Worm (Caenorhabditis elegans) whole organism, L4 larva: ENCODE data around the gene cnnm-5.
"Not testable (repeated sequence)": the region's sequence is repeated elsewhere in the genome, so short reads cannot be mapped to it uniquely, and the experiment has no call there.

ENCODE experiments used
- D1046.2 ChIP-seq: fragments of 200-800 bp; sonication (Bioruptor generic); IDR thresholded peaks from 2 replicates; pipeline ENCODE4 v1.3.6; 2022; ENCODE audit warnings: missing genetic modification characterization, missing compliant biosample characterization
- T20F7.1 ChIP-seq: fragments of 200-800 bp; sonication (Bioruptor generic); optimal IDR thresholded peaks from 2 replicates; lab custom pipeline; 2018; ENCODE audit warnings: mild to moderate bottlenecking, missing genetic modification characterization, missing compliant biosample characterization
- T26A8.4 ChIP-seq: fragments of 200-800 bp; sonication (Bioruptor generic); IDR thresholded peaks from 2 replicates; pipeline ENCODE4 v1.3.6; 2022; ENCODE audit warnings: missing genetic modification characterization, missing compliant biosample characterization
- Y105C5A.15 ChIP-seq: fragments of 200-800 bp; sonication (Bioruptor generic); IDR thresholded peaks from 2 replicates; pipeline ENCODE4 v1.3.6; 2022; ENCODE audit warnings: missing genetic modification characterization, missing compliant biosample characterization
- Y48G9A.11 ChIP-seq: fragments of 200-800 bp; sonication (Bioruptor generic); IDR thresholded peaks from 2 replicates; pipeline ENCODE4 v1.3.6; 2022; ENCODE audit warnings: missing genetic modification reagents, missing genetic modification characterization, missing compliant biosample characterization
- Y75B8A.6 ChIP-seq: fragments of 200-800 bp; sonication (Bioruptor generic); IDR thresholded peaks from 2 replicates; pipeline ENCODE4 v1.3.6; 2022; ENCODE audit warnings: missing genetic modification reagents, missing genetic modification characterization, missing compliant biosample characterization
- ZK337.2 ChIP-seq: fragments of 200-800 bp; sonication (Bioruptor generic); IDR thresholded peaks from 2 replicates; pipeline ENCODE4 v1.3.6; 2022; ENCODE audit warnings: missing genetic modification reagents, missing genetic modification characterization, missing compliant biosample characterization
- arid-1 ChIP-seq: fragments of 200-800 bp; sonication (Bioruptor generic); conservative IDR thresholded peaks from 2 replicates; pipeline ENCODE4 v1.3.6; 2022; ENCODE audit warnings: missing genetic modification reagents, missing genetic modification characterization, missing compliant biosample characterization
- ceh-20 ChIP-seq: fragments of 200-800 bp; sonication (Bioruptor generic); IDR thresholded peaks from 2 replicates; pipeline ENCODE4 v1.3.6; 2022; ENCODE audit warnings: missing genetic modification reagents, missing genetic modification characterization, missing compliant biosample characterization
- ceh-44 ChIP-seq: fragments of 200-800 bp; sonication (Bioruptor generic); IDR thresholded peaks from 2 replicates; pipeline ENCODE4 v1.3.6; 2022; ENCODE audit warnings: missing genetic modification reagents, missing genetic modification characterization, missing compliant biosample characterization
- ctbp-1 ChIP-seq: fragments of 200-800 bp; sonication (Bioruptor generic); IDR thresholded peaks from 2 replicates; pipeline ENCODE4 v1.3.6; 2022; ENCODE audit warnings: missing genetic modification reagents, missing genetic modification characterization, missing compliant biosample characterization
- dmd-6 ChIP-seq: fragments of 200-800 bp; sonication (Bioruptor generic); IDR thresholded peaks from 2 replicates; pipeline ENCODE4 v1.3.6; 2022; ENCODE audit warnings: missing genetic modification reagents, missing genetic modification characterization, missing compliant biosample characterization
- dmd-9 ChIP-seq: fragments of 200-800 bp; sonication (Bioruptor generic); IDR thresholded peaks from 2 replicates; pipeline ENCODE4 v1.3.6; 2022; ENCODE audit warnings: missing genetic modification reagents, missing genetic modification characterization, missing compliant biosample characterization
- dpl-1 ChIP-seq: fragments of 150-350 bp; optimal IDR thresholded peaks from 2 replicates; lab custom pipeline; 2014; ENCODE audit warnings: missing biosample characterization, missing genetic modification reagents, missing genetic modification characterization
- egl-43 ChIP-seq: fragments of 200-800 bp; sonication (Bioruptor generic); IDR thresholded peaks from 2 replicates; pipeline ENCODE4 v1.3.6; 2022; ENCODE audit warnings: missing genetic modification reagents, missing genetic modification characterization, missing compliant biosample characterization
- hif-1 ChIP-seq, 2 experiments: sonication (generic microtip); optimal IDR thresholded peaks; 2 replicates each; lab custom pipeline; 2016 to 2017; ENCODE audit warnings: missing compliant biosample characterization in 2 of 2, missing genetic modification characterization in 2 of 2, missing genetic modification reagents in 2 of 2, missing genotype in 2 of 2, mild to moderate bottlenecking in 1 of 2
- hlh-11 ChIP-seq: fragments of 200-800 bp; sonication (Bioruptor generic); optimal IDR thresholded peaks from 2 replicates; lab custom pipeline; 2018; ENCODE audit warnings: mild to moderate bottlenecking, missing genetic modification characterization, missing compliant biosample characterization
- hmg-1.1 ChIP-seq: fragments of 200-800 bp; sonication (Bioruptor generic); IDR thresholded peaks from 2 replicates; pipeline ENCODE4 v1.3.6; 2022; ENCODE audit warnings: missing genetic modification reagents, missing genetic modification characterization, missing compliant biosample characterization
- lin-1 ChIP-seq: fragments of 200-800 bp; sonication (Bioruptor generic); IDR thresholded peaks from 2 replicates; pipeline ENCODE4 v1.3.6; 2022; ENCODE audit warnings: missing genetic modification reagents, missing genetic modification characterization, missing compliant biosample characterization
- lin-29 ChIP-seq: fragments of 200-800 bp; sonication (Bioruptor generic); IDR thresholded peaks from 2 replicates; pipeline ENCODE4 v1.3.6; 2022; ENCODE audit warnings: missing genetic modification reagents, missing genetic modification characterization, missing compliant biosample characterization
- lin-38 ChIP-seq: fragments of 200-800 bp; sonication (Bioruptor generic); IDR thresholded peaks from 2 replicates; pipeline ENCODE4 v1.3.6; 2022; ENCODE audit warnings: missing genetic modification reagents, missing genetic modification characterization, missing compliant biosample characterization
- lsy-2 ChIP-seq, 2 experiments: fragments of 150-350 bp in 1 of 2; sonication (generic microtip) in 1 of 2; optimal IDR thresholded peaks; 2 replicates each; lab custom pipeline; 2014 to 2017; ENCODE audit warnings: missing biosample characterization in 2 of 2, missing genetic modification characterization in 2 of 2
- madf-9 ChIP-seq: fragments of 200-800 bp; sonication (Bioruptor generic); conservative IDR thresholded peaks from 2 replicates; pipeline ENCODE4 v1.3.6; 2022; ENCODE audit warnings: missing genetic modification reagents, missing genetic modification characterization, missing compliant biosample characterization
- mdt-29 ChIP-seq: fragments of 200-800 bp; sonication (Bioruptor generic); IDR thresholded peaks from 2 replicates; pipeline ENCODE4 v1.3.6; 2022; ENCODE audit warnings: missing genetic modification reagents, missing genetic modification characterization, missing compliant biosample characterization
- mes-2 ChIP-seq: sonication (generic microtip); optimal IDR thresholded peaks from 2 replicates; lab custom pipeline; 2016; ENCODE audit warnings: missing genotype, mild to moderate bottlenecking, missing genetic modification characterization, missing compliant biosample characterization; ENCODE audit not compliant: poor library complexity, severe bottlenecking
- mxl-2 ChIP-seq: fragments of 200-800 bp; sonication (Bioruptor generic); conservative IDR thresholded peaks from 2 replicates; pipeline ENCODE4 v1.3.6; 2022; ENCODE audit warnings: missing genetic modification reagents, missing genetic modification characterization, missing compliant biosample characterization
- nhr-42 ChIP-seq: fragments of 200-800 bp; sonication (Bioruptor generic); IDR thresholded peaks from 2 replicates; pipeline ENCODE4 v1.3.6; 2022; ENCODE audit warnings: missing genetic modification characterization, missing compliant biosample characterization
- pha-4 ChIP-seq, 2 experiments: fragments of 150-350 bp in 1 of 2; fragments of 200-800 bp in 1 of 2; sonication (Bioruptor generic) in 1 of 2; IDR thresholded peaks in 1 of 2; optimal IDR thresholded peaks in 1 of 2; 2 replicates each; pipeline versions ENCODE4 v1.3.6 to Lab custom; 2014 to 2022; ENCODE audit warnings: missing genetic modification characterization in 2 of 2, missing genetic modification reagents in 2 of 2, missing biosample characterization in 1 of 2, missing compliant biosample characterization in 1 of 2
- php-3 ChIP-seq: fragments of 200-800 bp; sonication (Bioruptor generic); IDR thresholded peaks from 2 replicates; pipeline ENCODE4 v1.3.6; 2022; ENCODE audit warnings: missing genetic modification reagents, missing genetic modification characterization, missing compliant biosample characterization
- rbr-2 ChIP-seq: sonication (generic microtip); optimal IDR thresholded peaks from 2 replicates; lab custom pipeline; 2016; ENCODE audit warnings: missing genotype, missing genetic modification characterization, missing compliant biosample characterization
- saeg-2 ChIP-seq: fragments of 200-800 bp; sonication (Bioruptor generic); IDR thresholded peaks from 2 replicates; pipeline ENCODE4 v1.3.6; 2022; ENCODE audit warnings: missing genetic modification reagents, missing genetic modification characterization, missing compliant biosample characterization
- set-16 ChIP-seq: fragments of 200-800 bp; sonication (Bioruptor generic); IDR thresholded peaks from 2 replicates; pipeline ENCODE4 v1.3.6; 2022; ENCODE audit warnings: missing genetic modification reagents, missing genetic modification characterization, missing compliant biosample characterization
- tag-97 ChIP-seq: fragments of 200-800 bp; sonication (Bioruptor generic); IDR thresholded peaks from 2 replicates; pipeline ENCODE4 v1.3.6; 2022; ENCODE audit warnings: missing genetic modification characterization, missing compliant biosample characterization
- tra-1 ChIP-seq: fragments of 200-800 bp; sonication (Bioruptor generic); IDR thresholded peaks from 2 replicates; pipeline ENCODE4 v1.3.6; 2022; ENCODE audit warnings: missing genetic modification reagents, missing genetic modification characterization, missing compliant biosample characterization
- vab-7 ChIP-seq: fragments of 200-800 bp; sonication (Bioruptor generic); IDR thresholded peaks from 2 replicates; pipeline ENCODE4 v1.3.6; 2022; ENCODE audit warnings: missing genetic modification reagents, missing genetic modification characterization, missing compliant biosample characterization
- zfp-3 ChIP-seq: fragments of 200-800 bp; sonication (Bioruptor generic); conservative IDR thresholded peaks from 2 replicates; pipeline ENCODE4 v1.3.6; 2022; ENCODE audit warnings: missing genetic modification reagents, missing genetic modification characterization, missing compliant biosample characterization

Gene cnnm-5

DNA sequence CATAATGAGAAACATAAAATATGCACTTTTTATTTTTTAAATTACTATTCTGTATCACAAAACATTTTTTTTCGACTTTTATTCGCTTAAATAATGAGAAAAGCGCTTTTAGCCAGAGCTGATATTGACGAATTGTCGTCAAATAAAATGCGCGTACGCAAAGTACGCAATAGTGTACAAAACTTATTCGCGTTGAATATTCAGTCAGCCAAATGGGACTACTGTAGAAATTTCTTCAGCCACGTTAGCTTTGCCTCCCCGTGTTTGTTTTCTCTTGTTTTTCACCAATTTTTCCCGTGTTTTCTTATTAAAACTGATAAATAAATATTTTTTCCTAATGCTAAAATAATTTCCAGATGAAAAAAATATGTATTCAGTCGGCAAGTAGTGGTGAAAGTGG lies 28.0 kb upstream of the cnnm-5 start (continued):
- TF ChIP-seq lin-38 (GFP tag; lab: Robert Waterston, UW) (peak; percentile 91), T20F7.1 (peak; percentile 69), hmg-1.1 (GFP tag; lab: Robert Waterston, UW) (peak; percentile 88)
- TF ChIP-seq, all 104 proteins: peak for 32; not testable (repeated sequence) for 72

DNA sequence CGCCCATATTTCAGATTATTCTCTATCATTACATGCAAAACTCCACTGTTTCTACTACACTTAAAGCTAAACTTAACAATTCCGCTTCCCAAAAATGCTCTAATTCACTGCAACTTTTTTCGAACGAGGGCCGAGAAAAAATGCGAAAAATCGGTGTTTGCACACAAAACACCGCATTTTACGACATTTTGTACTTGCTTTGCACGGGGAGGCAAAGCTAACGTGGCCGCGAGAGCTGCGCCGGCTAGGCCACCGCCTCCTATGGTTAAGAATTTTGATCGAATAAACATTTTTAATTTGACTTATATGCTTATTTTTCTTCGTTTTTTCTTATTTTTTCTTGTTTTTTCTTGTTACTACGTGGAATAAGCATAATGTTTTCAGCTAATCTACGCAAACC lies 25.9 kb upstream of the cnnm-5 start:
- TF ChIP-seq hlh-11 (tag; lab: Kevin White, UChicago) (peak; percentile 38), ceh-20 (GFP tag; lab: Robert Waterston, UW) (peak; percentile 94), T20F7.1 (peak; percentile 38), zfp-3 (peak; percentile 93), egl-43 (peak; percentile 80), tag-97 (GFP tag; lab: Robert Waterston, UW) (0 out of 2 replicates have a peak, but pooled peaks have one; percentile 69), lin-38 (GFP tag; lab: Robert Waterston, UW) (peak; percentile 93), rbr-2 (tag; lab: Kevin White, UChicago) (peak; percentile 62), mes-2 (tag; lab: Kevin White, UChicago) (peak; percentile 82), ZK337.2 (GFP tag; lab: Robert Waterston, UW) (peak; percentile 94), D1046.2 (peak; percentile 89), dpl-1 (GFP tag; lab: Kevin White, UChicago) (peak; percentile 21), saeg-2 (GFP tag; lab: Robert Waterston, UW) (0 out of 2 replicates have a peak, but pooled peaks have one; percentile 34), set-16 (GFP tag; lab: Robert Waterston, UW) (peak; percentile 60; the same call in 1 of the 2 replicates), mxl-2 (0 out of 2 replicates have a peak, but pooled peaks have one; percentile 64), hmg-1.1 (GFP tag; lab: Robert Waterston, UW) (peak; percentile 97), nhr-42 (peak; percentile 95), T26A8.4 (peak; percentile 86), Y48G9A.11 (peak; percentile 77), ctbp-1 (peak; percentile 73; the same call in 1 of the 2 replicates), dmd-6 (GFP tag; lab: Robert Waterston, UW) (peak; percentile 96), vab-7 (GFP tag; lab: Robert Waterston, UW) (peak; percentile 93), lin-29 (GFP tag; lab: Robert Waterston, UW) (peak; percentile 90), arid-1 (GFP tag; lab: Robert Waterston, UW) (peak; percentile 45; the same call in 1 of the 2 replicates), lin-1 (GFP tag; lab: Robert Waterston, UW) (peak; percentile 84), ceh-44 (peak; percentile 68; the same call in 1 of the 2 replicates), pha-4 (GFP tag; IDR thresholded peaks at IDR 0.05; lab: Robert Waterston, UW) (peak; percentile 89), dmd-9 (GFP tag; lab: Robert Waterston, UW) (peak; percentile 98), tra-1 (GFP tag; lab: Robert Waterston, UW) (peak; percentile 71), lsy-2 (tag; optimal IDR thresholded peaks at IDR 0.05; lab: Kevin White, UChicago) (peak; percentile 14 to 87), Y105C5A.15 (GFP tag; lab: Robert Waterston, UW) (0 out of 2 replicates have a peak, but pooled peaks have one; percentile 62), Y75B8A.6 (GFP tag; lab: Robert Waterston, UW) (0 out of 2 replicates have a peak, but pooled peaks have one; percentile 65), php-3 (GFP tag; lab: Robert Waterston, UW) (peak; percentile 67; the same call in 1 of the 2 replicates), madf-9 (GFP tag; lab: Robert Waterston, UW) (peak; percentile 93), mdt-29 (GFP tag; lab: Robert Waterston, UW) (peak; percentile 81), hif-1 (tag; optimal IDR thresholded peaks at IDR 0.05; lab: Kevin White, UChicago) (peak in 1 of 2 experiments; percentile 53)
- TF ChIP-seq pha-4 (tag; optimal IDR thresholded peaks at IDR 0.05; lab: Kevin White, UChicago) = not testable (repeated sequence)
